Fruit fly (Drosophila melanogaster) whole organism, embryonic: ENCODE data around the gene uncNacbeta.

Source experiments
- Asciz ChIP-seq: fragments of 200-800 bp; sonication (Bioruptor generic); optimal IDR thresholded peaks from 2 replicates; lab custom pipeline; 2017; ENCODE audit warnings: missing biosample characterization, mild to moderate bottlenecking, missing genetic modification characterization, missing genetic modification reagents
- Atf3 ChIP-seq: fragments of 200-800 bp; sonication (Bioruptor generic); optimal IDR thresholded peaks from 3 replicates; lab custom pipeline; 2016; ENCODE audit warnings: missing biosample characterization, missing genetic modification characterization
- B-H1 ChIP-seq: fragments of 200-800 bp; sonication (Bioruptor generic); IDR thresholded peaks from 3 replicates; pipeline ENCODE4 v1.3.6; 2022; ENCODE audit warnings: missing biosample characterization, missing genetic modification characterization
- Bdp1 ChIP-seq: fragments of 200-800 bp; sonication (Bioruptor generic); optimal IDR thresholded peaks from 3 replicates; lab custom pipeline; 2016; ENCODE audit warnings: missing biosample characterization, missing genetic modification characterization
- CG10431 ChIP-seq: fragments of 200-800 bp; sonication (Bioruptor generic); optimal IDR thresholded peaks from 3 replicates; lab custom pipeline; 2018; ENCODE audit warnings: missing biosample characterization, mild to moderate bottlenecking, missing genetic modification characterization
- CG10654 ChIP-seq: fragments of 200-800 bp; sonication (Bioruptor generic); optimal IDR thresholded peaks from 2 replicates; lab custom pipeline; 2016; ENCODE audit warnings: missing biosample characterization, missing genetic modification characterization
- CG11085 ChIP-seq: fragments of 200-800 bp; sonication (Bioruptor generic); IDR thresholded peaks from 2 replicates; pipeline ENCODE4 v1.3.6; 2022; ENCODE audit warnings: missing biosample characterization, missing genetic modification characterization
- CG11456 ChIP-seq: fragments of 200-800 bp; sonication (Bioruptor generic); IDR thresholded peaks from 3 replicates; pipeline ENCODE4 v1.3.6; 2022; ENCODE audit warnings: missing biosample characterization, missing genetic modification characterization
- CG12391 ChIP-seq: fragments of 200-800 bp; sonication (Bioruptor generic); optimal IDR thresholded peaks from 3 replicates; lab custom pipeline; 2018; ENCODE audit warnings: missing biosample characterization, mild to moderate bottlenecking, missing genetic modification characterization, moderate library complexity
- CG13123 ChIP-seq: fragments of 200-800 bp; sonication (Bioruptor generic); optimal IDR thresholded peaks from 2 replicates; lab custom pipeline; 2016; ENCODE audit warnings: missing biosample characterization, missing genetic modification characterization
- CG13296 ChIP-seq: fragments of 200-800 bp; sonication (Bioruptor generic); optimal IDR thresholded peaks from 3 replicates; lab custom pipeline; 2018; ENCODE audit warnings: missing biosample characterization, mild to moderate bottlenecking, missing genetic modification characterization
- CG17361 ChIP-seq: fragments of 200-800 bp; sonication (Bioruptor generic); IDR thresholded peaks from 3 replicates; pipeline ENCODE4 v1.3.6; 2022; ENCODE audit warnings: missing biosample characterization, missing genetic modification characterization
- CG18262 ChIP-seq: fragments of 200-800 bp; optimal IDR thresholded peaks from 3 replicates; lab custom pipeline; 2019; ENCODE audit warnings: missing biosample characterization, mild to moderate bottlenecking, missing genetic modification characterization, moderate library complexity
- CG18599 ChIP-seq: fragments of 200-800 bp; sonication (Bioruptor generic); optimal IDR thresholded peaks from 3 replicates; lab custom pipeline; 2017; ENCODE audit warnings: missing biosample characterization, missing genetic modification characterization, mild to moderate bottlenecking, moderate library complexity, missing genetic modification reagents
- CG2120 ChIP-seq: fragments of 200-800 bp; sonication (Bioruptor generic); optimal IDR thresholded peaks from 3 replicates; lab custom pipeline; 2016; ENCODE audit warnings: missing biosample characterization, missing genetic modification characterization
- CG2875 ChIP-seq: fragments of 200-800 bp; sonication (Bioruptor generic); optimal IDR thresholded peaks from 2 replicates; lab custom pipeline; 2017; ENCODE audit warnings: missing biosample characterization, mild to moderate bottlenecking, missing genetic modification characterization, missing genetic modification reagents
- CG31365 ChIP-seq: fragments of 200-800 bp; sonication (Bioruptor generic); optimal IDR thresholded peaks from 2 replicates; lab custom pipeline; 2018; ENCODE audit warnings: missing biosample characterization, mild to moderate bottlenecking, missing genetic modification characterization
- CG33213 ChIP-seq: fragments of 200-800 bp; sonication (Bioruptor generic); optimal IDR thresholded peaks from 3 replicates; lab custom pipeline; 2016; ENCODE audit warnings: missing biosample characterization, missing genetic modification characterization
- CG3847 ChIP-seq: fragments of 200-800 bp; sonication (Bioruptor generic); IDR thresholded peaks from 2 replicates; pipeline ENCODE4 v1.3.6; 2022; ENCODE audit warnings: missing biosample characterization, missing genetic modification characterization
- CG3995 ChIP-seq: fragments of 200-800 bp; sonication (Bioruptor generic); optimal IDR thresholded peaks from 3 replicates; lab custom pipeline; 2016; ENCODE audit warnings: missing biosample characterization, missing genetic modification characterization
- Dbx ChIP-seq: fragments of 200-800 bp; sonication (Bioruptor generic); IDR thresholded peaks from 3 replicates; pipeline ENCODE4 v1.3.6; 2022; ENCODE audit warnings: missing biosample characterization, missing genetic modification characterization
- Dll ChIP-seq: fragments of 200-800 bp; sonication (Bioruptor generic); IDR thresholded peaks from 4 replicates; pipeline ENCODE4 v1.3.6; 2022; ENCODE audit warnings: missing biosample characterization, missing genetic modification characterization; ENCODE audit not compliant: partially characterized antibody
- GATAe ChIP-seq: fragments of 200-800 bp; sonication (Bioruptor generic); conservative IDR thresholded peaks from 2 replicates; pipeline ENCODE4 v1.3.6; 2022; ENCODE audit warnings: missing biosample characterization, missing genetic modification characterization
- H15 ChIP-seq: fragments of 200-800 bp; sonication (Bioruptor generic); IDR thresholded peaks from 3 replicates; pipeline ENCODE4 v1.3.6; 2022; ENCODE audit warnings: missing biosample characterization, missing genetic modification characterization
- HLH54F ChIP-seq: fragments of 200-800 bp; sonication (Bioruptor generic); optimal IDR thresholded peaks from 3 replicates; lab custom pipeline; 2016; ENCODE audit warnings: missing biosample characterization, missing genetic modification characterization
- HLHmδ ChIP-seq: fragments of 200-800 bp; sonication (Bioruptor generic); optimal IDR thresholded peaks from 2 replicates; lab custom pipeline; 2018; ENCODE audit warnings: missing biosample characterization, mild to moderate bottlenecking, missing genetic modification characterization, moderate library complexity
- Hey ChIP-seq: fragments of 200-800 bp; sonication (Bioruptor generic); optimal IDR thresholded peaks from 3 replicates; lab custom pipeline; 2018; ENCODE audit warnings: missing biosample characterization, mild to moderate bottlenecking, missing genetic modification characterization
- Jarid2 ChIP-seq: fragments of 200-800 bp; sonication (Bioruptor generic); optimal IDR thresholded peaks from 3 replicates; lab custom pipeline; 2017; ENCODE audit warnings: mild to moderate bottlenecking, missing biosample characterization, missing genetic modification reagents, missing genetic modification characterization
- Max ChIP-seq: fragments of 200-800 bp; sonication (Bioruptor generic); optimal IDR thresholded peaks from 2 replicates; lab custom pipeline; 2016; ENCODE audit warnings: missing biosample characterization, mild to moderate bottlenecking, missing genetic modification characterization
- Nf-YA ChIP-seq: fragments of 200-800 bp; sonication (Bioruptor generic); IDR thresholded peaks from 2 replicates; pipeline ENCODE4 v1.3.6; 2022; ENCODE audit warnings: missing biosample characterization, missing genetic modification characterization
- Sin3A ChIP-seq: fragments of >200 bp; optimal IDR thresholded peaks from 2 replicates; lab custom pipeline; 2018
- Spps ChIP-seq: fragments of 200-800 bp; sonication (Bioruptor generic); optimal IDR thresholded peaks from 2 replicates; lab custom pipeline; 2018; ENCODE audit warnings: missing biosample characterization, mild to moderate bottlenecking, missing genetic modification characterization
- YL-1 ChIP-seq: fragments of 200-800 bp; sonication (Bioruptor generic); optimal IDR thresholded peaks from 3 replicates; lab custom pipeline; 2017; ENCODE audit warnings: missing biosample characterization, mild to moderate bottlenecking, missing genetic modification characterization
- chif ChIP-seq, 2 experiments: fragments of 200-800 bp; sonication (Bioruptor generic); optimal IDR thresholded peaks; 3 replicates each; lab custom pipeline; 2016; ENCODE audit warnings: missing biosample characterization in 2 of 2, missing genetic modification characterization in 2 of 2
- croc ChIP-seq: fragments of 200-800 bp; sonication (Bioruptor generic); conservative IDR thresholded peaks from 3 replicates; pipeline ENCODE4 v1.3.6; 2022; ENCODE audit warnings: missing biosample characterization, missing genetic modification characterization
- dpn ChIP-seq, 2 experiments: fragments of 200-800 bp; sonication (Bioruptor generic); optimal IDR thresholded peaks; 3 replicates each; lab custom pipeline; 2016; ENCODE audit warnings: missing biosample characterization in 2 of 2, missing genetic modification characterization in 2 of 2
- fd3F ChIP-seq: fragments of 200-800 bp; sonication (Bioruptor generic); optimal IDR thresholded peaks from 2 replicates; lab custom pipeline; 2018; ENCODE audit warnings: missing biosample characterization, mild to moderate bottlenecking, missing genetic modification characterization, moderate library complexity
- gcm2 ChIP-seq: fragments of 200-800 bp; sonication (Bioruptor generic); optimal IDR thresholded peaks from 2 replicates; lab custom pipeline; 2016; ENCODE audit warnings: missing biosample characterization, missing genetic modification characterization
- gem ChIP-seq: fragments of 200-800 bp; sonication (Bioruptor generic); optimal IDR thresholded peaks from 2 replicates; lab custom pipeline; 2019; ENCODE audit warnings: missing biosample characterization, mild to moderate bottlenecking, missing genetic modification characterization, moderate library complexity
- gsb-n ChIP-seq: fragments of 200-800 bp; sonication (Bioruptor generic); optimal IDR thresholded peaks from 3 replicates; lab custom pipeline; 2018; ENCODE audit warnings: missing biosample characterization, mild to moderate bottlenecking, missing genetic modification characterization
- hb ChIP-seq: fragments of 200-800 bp; sonication (Bioruptor generic); IDR thresholded peaks from 3 replicates; pipeline ENCODE4 v1.3.6; 2022; ENCODE audit warnings: missing biosample characterization, missing genetic modification characterization; ENCODE audit not compliant: partially characterized antibody
- klu ChIP-seq: fragments of 200-800 bp; sonication (Bioruptor generic); IDR thresholded peaks from 2 replicates; pipeline ENCODE4 v1.3.6; 2022; ENCODE audit warnings: missing biosample characterization, missing genetic modification characterization
- nmo ChIP-seq: fragments of 200-800 bp; sonication (Bioruptor generic); optimal IDR thresholded peaks from 2 replicates; lab custom pipeline; 2018; ENCODE audit warnings: missing biosample characterization, mild to moderate bottlenecking, missing genetic modification characterization, moderate library complexity
- oc ChIP-seq: fragments of 200-800 bp; sonication (Bioruptor generic); optimal IDR thresholded peaks from 2 replicates; lab custom pipeline; 2018; ENCODE audit warnings: missing biosample characterization, mild to moderate bottlenecking, missing genetic modification characterization, moderate library complexity
- pzg ChIP-seq: fragments of 200-800 bp; sonication (Bioruptor generic); optimal IDR thresholded peaks from 3 replicates; lab custom pipeline; 2018; ENCODE audit warnings: missing biosample characterization, mild to moderate bottlenecking, missing genetic modification characterization, moderate library complexity
- repo ChIP-seq: fragments of 200-800 bp; sonication (Bioruptor generic); optimal IDR thresholded peaks from 2 replicates; lab custom pipeline; 2016; ENCODE audit warnings: missing biosample characterization, missing genetic modification characterization
- ro ChIP-seq: fragments of 200-800 bp; sonication (Bioruptor generic); IDR thresholded peaks from 2 replicates; pipeline ENCODE4 v1.3.6; 2022; ENCODE audit warnings: missing biosample characterization, missing genetic modification characterization
- stc ChIP-seq: fragments of 200-800 bp; sonication (Bioruptor generic); IDR thresholded peaks from 2 replicates; pipeline ENCODE4 v1.3.6; 2022; ENCODE audit warnings: missing biosample characterization, missing genetic modification characterization
- yki ChIP-seq: fragments of >200 bp; optimal IDR thresholded peaks from 3 replicates; lab custom pipeline; 2018

The uncNacbeta gene

DNA sequence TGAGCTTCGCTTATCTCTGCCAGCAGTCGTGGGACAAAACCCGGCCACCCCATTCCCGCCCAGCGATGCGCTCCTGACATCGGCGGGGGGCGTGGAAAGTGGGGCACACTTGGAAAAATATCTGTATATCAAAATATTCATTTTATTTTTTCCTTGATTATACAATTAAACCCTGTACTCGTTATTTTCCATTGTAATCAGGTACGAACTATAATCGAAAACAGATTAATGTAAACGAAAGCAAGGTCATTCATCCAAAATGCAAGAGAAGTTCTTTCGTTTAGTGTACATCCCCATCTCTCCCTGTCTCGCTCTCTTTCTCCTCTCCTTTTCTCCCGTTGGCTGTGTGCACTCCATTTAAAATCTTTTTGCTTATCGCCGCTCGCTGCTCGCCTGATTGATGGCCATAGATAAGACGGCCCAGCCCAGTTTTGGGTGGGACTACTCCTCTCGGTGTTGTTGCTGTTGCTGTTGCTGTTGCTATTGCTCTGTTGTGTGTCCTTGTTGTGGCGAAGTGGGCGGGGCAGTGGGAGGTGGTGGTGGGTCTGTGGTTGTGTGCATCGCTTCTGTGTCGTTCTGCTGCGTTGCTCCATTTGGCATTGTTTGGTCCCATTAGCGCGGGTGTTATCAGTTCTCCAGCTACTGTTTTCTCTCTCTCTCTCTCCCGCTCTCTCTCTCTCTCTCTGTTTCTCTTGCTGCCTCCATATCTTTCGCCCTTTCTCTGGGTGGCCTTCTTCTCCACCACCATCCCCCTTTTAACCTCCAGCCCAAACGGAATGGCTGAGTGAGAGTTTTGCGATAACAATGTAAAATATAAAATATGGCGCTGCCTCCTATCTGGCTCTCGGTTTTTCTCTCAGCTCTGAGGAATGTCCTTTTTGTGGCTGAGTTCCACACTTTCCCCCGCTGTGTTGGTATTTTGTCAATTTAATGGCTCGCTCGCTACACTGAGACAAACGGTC is 47.3 kb downstream of the uncNacbeta start:
- TF ChIP-seq gcm2 (peak; percentile 6), CG17361 (GFP tag; lab: Robert Waterston, UW) (peak; percentile 80), CG13123 (GFP tag; lab: Kevin White, UChicago) (peak; percentile 33), CG18262 (tag; lab: Kevin White, UChicago) (peak; percentile 84), YL-1 (GFP tag; lab: Kevin White, UChicago) (no peak), croc (GFP tag; lab: Robert Waterston, UW) (peak; percentile 69), klu (0 out of 2 replicates have a peak, but pooled peaks have one; percentile 39), Asciz (GFP tag; lab: Kevin White, UChicago) (peak; percentile 82), gem (tag; lab: Kevin White, UChicago) (peak; percentile 90), pzg (GFP tag; lab: Kevin White, UChicago) (no peak), Nf-YA (GFP tag; lab: Robert Waterston, UW) (peak; percentile 26; the same call in 1 of the 2 replicates), CG3847 (GFP tag; lab: Robert Waterston, UW) (peak; percentile 48), nmo (GFP tag; lab: Kevin White, UChicago) (peak; percentile 81), Hey (tag; lab: Kevin White, UChicago) (peak; percentile 4), CG33213 (GFP tag; lab: Kevin White, UChicago) (no peak), GATAe (GFP tag; lab: Robert Waterston, UW) (no peak; the same call in 1 of the 2 replicates), HLH54F (GFP tag; lab: Kevin White, UChicago) (peak; percentile 27), Bdp1 (GFP tag; lab: Kevin White, UChicago) (peak; percentile 38), CG18599 (GFP tag; lab: Kevin White, UChicago) (peak; percentile 90), CG2875 (peak; percentile 71), Sin3A (lab: Kevin White, UChicago) (no peak), hb (no peak), Jarid2 (GFP tag; lab: Kevin White, UChicago) (peak; percentile 48), CG31365 (tag; lab: Kevin White, UChicago) (peak; percentile 45), fd3F (GFP tag; lab: Kevin White, UChicago) (peak; percentile 26), CG11456 (GFP tag; lab: Robert Waterston, UW) (peak; percentile 38; the same call in 1 of the 3 replicates), ro (GFP tag; lab: Robert Waterston, UW) (no peak), CG10431 (GFP tag; lab: Kevin White, UChicago) (no peak), CG12391 (peak; percentile 83), Dbx (GFP tag; lab: Robert Waterston, UW) (peak; percentile 68), dpn (GFP tag; optimal IDR thresholded peaks at IDR 0.05; lab: Kevin White, UChicago) (peak; percentile 67 to 70), HLHmδ (GFP tag; lab: Kevin White, UChicago) (no peak), repo (GFP tag; lab: Kevin White, UChicago) (no peak), CG13296 (GFP tag; lab: Kevin White, UChicago) (peak; percentile 66), Atf3 (peak; percentile 56), Max (GFP tag; lab: Kevin White, UChicago) (peak; percentile 53), oc (tag; lab: Kevin White, UChicago) (peak; percentile 81), gsb-n (tag; lab: Kevin White, UChicago) (peak; percentile 77), H15 (GFP tag; lab: Robert Waterston, UW) (peak; percentile 82), CG11085 (peak; percentile 69), stc (GFP tag; lab: Robert Waterston, UW) (peak; percentile 65), chif (GFP tag; optimal IDR thresholded peaks at IDR 0.05; lab: Kevin White, UChicago) (peak; percentile 72 to 80), Spps (tag; lab: Kevin White, UChicago) (peak; percentile 70), Dll (no peak), CG2120 (GFP tag; lab: Kevin White, UChicago) (peak; percentile 67), yki (lab: Kevin White, UChicago) (peak; percentile 5), CG3995 (no peak), CG10654 (GFP tag; lab: Kevin White, UChicago) (peak; percentile 54), B-H1 (GFP tag; lab: Robert Waterston, UW) (peak; percentile 64)
